Fruit fly (Drosophila melanogaster) whole organism, wandering third instar larva: ENCODE data around the gene CG33941.

ENCODE experiments used
- CG32264 ChIP-seq: fragments of 200-800 bp; sonication (Bioruptor generic); optimal IDR thresholded peaks from 2 replicates; lab custom pipeline; 2016; ENCODE audit warnings: missing biosample characterization, missing genetic modification characterization
- CG9705 ChIP-seq: fragments of 200-800 bp; sonication (Bioruptor generic); optimal IDR thresholded peaks from 2 replicates; lab custom pipeline; 2018; ENCODE audit warnings: missing biosample characterization, mild to moderate bottlenecking, missing genetic modification characterization
- Dfd ChIP-seq: fragments of >200 bp; optimal IDR thresholded peaks from 2 replicates; lab custom pipeline; 2017; ENCODE audit warnings: missing biosample characterization, missing genetic modification characterization
- Dif ChIP-seq: fragments of 200-275, 200-300 bp; sonication (Bioruptor generic); optimal IDR thresholded peaks from 2 replicates; lab custom pipeline; 2018; ENCODE audit warnings: missing biosample characterization, missing genetic modification characterization; ENCODE audit not compliant: partially characterized antibody
- GATAd ChIP-seq: sonication (Bioruptor generic); optimal IDR thresholded peaks from 2 replicates; lab custom pipeline; 2016; ENCODE audit warnings: missing biosample characterization, missing genetic modification characterization
- HLH106 ChIP-seq: fragments of 200-800 bp; optimal IDR thresholded peaks from 3 replicates; lab custom pipeline; 2019; ENCODE audit warnings: missing biosample characterization, mild to moderate bottlenecking, missing genetic modification characterization, moderate library complexity
- Hnf4 ChIP-seq: fragments of 200-800 bp; sonication (Bioruptor generic); optimal IDR thresholded peaks from 2 replicates; lab custom pipeline; 2016; ENCODE audit warnings: missing biosample characterization, mild to moderate bottlenecking, missing genetic modification characterization
- Hr78 ChIP-seq: fragments of >200 bp; optimal IDR thresholded peaks from 2 replicates; lab custom pipeline; 2017; ENCODE audit warnings: missing biosample characterization, missing genetic modification characterization
- Mio ChIP-seq: sonication (Bioruptor generic); optimal IDR thresholded peaks from 2 replicates; lab custom pipeline; 2016; ENCODE audit warnings: missing biosample characterization, missing genetic modification characterization
- Myc ChIP-seq: fragments of >200 bp; optimal IDR thresholded peaks from 2 replicates; lab custom pipeline; 2017
- N ChIP-seq: fragments of >200 bp; optimal IDR thresholded peaks from 2 replicates; lab custom pipeline; 2018; ENCODE audit warnings: missing biosample characterization, missing external identifiers, missing genetic modification characterization
- Rel ChIP-seq, 2 experiments: fragments of 200-800 bp; sonication (Bioruptor generic) in 1 of 2; optimal IDR thresholded peaks; 2 replicates in 1 of 2; 3 replicates in 1 of 2; lab custom pipeline; 2016 to 2019; ENCODE audit warnings: mild to moderate bottlenecking in 2 of 2, missing biosample characterization in 2 of 2, missing genetic modification characterization in 2 of 2, moderate library complexity in 1 of 2
- Sp1 ChIP-seq: fragments of 200-800 bp; sonication (Bioruptor generic); optimal IDR thresholded peaks from 3 replicates; lab custom pipeline; 2019; ENCODE audit warnings: missing biosample characterization, mild to moderate bottlenecking, missing genetic modification characterization, moderate library complexity
- Vsx2 ChIP-seq: fragments of 200-300, 225-300 bp; sonication (Bioruptor generic); optimal IDR thresholded peaks from 2 replicates; lab custom pipeline; 2018; ENCODE audit warnings: missing biosample characterization, missing genetic modification characterization; ENCODE audit not compliant: partially characterized antibody
- br ChIP-seq: fragments of 200-800 bp; sonication (Bioruptor generic); optimal IDR thresholded peaks from 2 replicates; lab custom pipeline; 2016; ENCODE audit warnings: missing biosample characterization, missing genetic modification characterization
- brk ChIP-seq: fragments of 200-800 bp; sonication (Bioruptor generic); optimal IDR thresholded peaks from 2 replicates; lab custom pipeline; 2016; ENCODE audit warnings: missing biosample characterization, mild to moderate bottlenecking, missing genetic modification characterization
- dl ChIP-seq, 2 experiments: fragments of 175-275, 200-275 bp in 1 of 2; fragments of 200-275 bp in 1 of 2; sonication (Bioruptor generic); optimal IDR thresholded peaks; lab custom pipeline; 2018; ENCODE audit warnings: mild to moderate bottlenecking in 2 of 2, missing biosample characterization in 2 of 2, missing genetic modification characterization in 2 of 2, moderate library complexity in 2 of 2; ENCODE audit not compliant: partially characterized antibody in 2 of 2, insufficient read depth in 1 of 2
- dmrt93B ChIP-seq: fragments of 200-800 bp; sonication (Bioruptor generic); optimal IDR thresholded peaks from 2 replicates; lab custom pipeline; 2018; ENCODE audit warnings: missing biosample characterization, mild to moderate bottlenecking, missing genetic modification characterization
- dsf ChIP-seq: sonication (Bioruptor generic); optimal IDR thresholded peaks from 2 replicates; lab custom pipeline; 2016; ENCODE audit warnings: missing biosample characterization, missing genetic modification characterization, borderline replicate concordance
- ey ChIP-seq: fragments of 200-800 bp; sonication (Bioruptor generic); optimal IDR thresholded peaks from 2 replicates; lab custom pipeline; 2016; ENCODE audit warnings: missing biosample characterization, missing genetic modification characterization
- fru ChIP-seq: fragments of 200-800 bp; sonication (Bioruptor generic); optimal IDR thresholded peaks from 3 replicates; lab custom pipeline; 2016; ENCODE audit warnings: missing biosample characterization, mild to moderate bottlenecking, missing genetic modification characterization
- h ChIP-seq: fragments of 200-800 bp; sonication (Bioruptor generic); optimal IDR thresholded peaks from 3 replicates; lab custom pipeline; 2016; ENCODE audit warnings: missing biosample characterization, mild to moderate bottlenecking, missing genetic modification characterization
- jim ChIP-seq: fragments of 175-275, 200-325 bp; sonication (Bioruptor generic); optimal IDR thresholded peaks from 2 replicates; lab custom pipeline; 2016; ENCODE audit warnings: missing biosample characterization, mild to moderate bottlenecking, missing genetic modification characterization
- lola ChIP-seq: fragments of >200 bp; optimal IDR thresholded peaks from 2 replicates; lab custom pipeline; 2017; ENCODE audit warnings: missing biosample characterization, missing genetic modification characterization
- pan ChIP-seq: fragments of >200 bp; optimal IDR thresholded peaks from 2 replicates; lab custom pipeline; 2017
- psq ChIP-seq: fragments of 200-800 bp; sonication (Bioruptor generic); optimal IDR thresholded peaks from 3 replicates; lab custom pipeline; 2017; ENCODE audit warnings: missing biosample characterization, mild to moderate bottlenecking, missing genetic modification characterization, moderate library complexity
- rgr ChIP-seq: fragments of 200-800 bp; sonication (Bioruptor generic); optimal IDR thresholded peaks from 3 replicates; lab custom pipeline; 2016; ENCODE audit warnings: missing biosample characterization, mild to moderate bottlenecking, missing genetic modification characterization
- sage ChIP-seq: fragments of 200-800 bp; sonication (Bioruptor generic); optimal IDR thresholded peaks from 2 replicates; lab custom pipeline; 2016; ENCODE audit warnings: missing biosample characterization, mild to moderate bottlenecking, missing genetic modification characterization
- sv ChIP-seq: fragments of 200-800 bp; sonication (Bioruptor generic); optimal IDR thresholded peaks from 3 replicates; lab custom pipeline; 2016; ENCODE audit warnings: missing biosample characterization, missing genetic modification characterization
- tai ChIP-seq: sonication (Bioruptor generic); optimal IDR thresholded peaks from 2 replicates; lab custom pipeline; 2016; ENCODE audit warnings: missing biosample characterization, missing genetic modification characterization
- usp ChIP-seq: fragments of >200 bp; optimal IDR thresholded peaks from 2 replicates; lab custom pipeline; 2017; ENCODE audit warnings: missing biosample characterization, missing genetic modification characterization
- woc ChIP-seq: sonication (Bioruptor generic); optimal IDR thresholded peaks from 2 replicates; lab custom pipeline; 2016; ENCODE audit warnings: missing biosample characterization, mild to moderate bottlenecking, missing genetic modification characterization

The CG33941 gene

DNA sequence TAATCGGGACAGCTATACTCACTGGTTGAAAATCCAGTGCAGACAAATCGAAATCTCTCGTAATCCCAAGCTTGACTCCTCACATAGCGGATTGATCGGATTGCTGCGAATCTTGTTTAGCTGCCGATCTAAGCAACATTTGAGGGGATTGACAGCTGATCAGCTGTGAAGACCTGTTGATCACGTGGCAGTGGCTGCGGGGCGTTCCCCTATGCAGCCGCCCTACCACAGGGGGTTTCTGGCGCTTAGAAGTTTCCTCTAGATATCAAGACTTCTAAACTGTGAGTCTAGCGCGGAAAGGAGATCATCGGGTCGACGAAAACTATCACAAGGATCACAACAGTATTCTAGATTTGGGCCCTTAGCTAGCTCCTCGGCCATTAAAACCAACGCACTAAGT is 8.7 kb upstream of the CG33941 start:
- TF ChIP-seq Dif, result no peak
- no peak for TF ChIP-seq lola (GFP tag; lab: Kevin White, UChicago)
- no peak for TF ChIP-seq CG9705
- TF ChIP-seq woc (GFP tag; lab: Kevin White, UChicago), result no peak
- no peak for TF ChIP-seq brk
- TF ChIP-seq HLH106, result no peak
- no peak for TF ChIP-seq Vsx2 (GFP tag; lab: Kevin White, UChicago)
- TF ChIP-seq dl (GFP tag; optimal IDR thresholded peaks at IDR 0.05; lab: Kevin White, UChicago; ENCODE audit: insufficient read depth in 1 of 2, partially characterized antibody in 2 of 2), result no peak
- no peak for TF ChIP-seq Mio (GFP tag; lab: Kevin White, UChicago)
- TF ChIP-seq sage (GFP tag; lab: Kevin White, UChicago), result no peak
- TF ChIP-seq dsf (GFP tag; lab: Kevin White, UChicago), result no peak
- no peak for TF ChIP-seq dmrt93B (GFP tag; lab: Kevin White, UChicago)
- TF ChIP-seq Dfd (GFP tag; lab: Kevin White, UChicago), result no peak
- TF ChIP-seq usp (GFP tag; lab: Kevin White, UChicago), result no peak
- TF ChIP-seq jim (GFP tag; lab: Kevin White, UChicago), result no peak
- no peak for TF ChIP-seq Myc
- no peak for TF ChIP-seq psq
- TF ChIP-seq h (GFP tag; lab: Kevin White, UChicago), result no peak

DNA sequence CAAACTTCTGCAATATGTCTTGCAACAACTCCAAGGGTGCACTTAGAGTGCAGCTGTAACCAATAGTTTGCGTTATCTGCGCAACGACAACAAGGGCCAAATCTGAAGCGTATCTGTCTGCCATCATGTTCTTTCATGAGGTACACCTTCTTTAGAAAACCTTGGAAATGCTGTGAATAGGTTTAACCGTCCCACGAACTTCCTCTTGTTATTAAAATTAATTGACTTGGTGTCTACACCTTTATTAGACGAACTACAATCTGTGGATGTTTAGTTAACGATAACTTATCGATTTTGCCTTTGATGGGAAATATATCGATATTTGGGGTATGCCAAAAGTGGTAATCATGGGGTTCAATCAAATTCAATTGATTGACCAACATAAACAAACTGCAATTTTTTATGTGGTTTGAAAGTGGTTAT is 743 bp upstream of the CG33941 start, which contains the start of gene Taf3:
TSS of gene Taf3 (minus strand) at position 286 of the 423 bp plus-strand sequence.
- no peak for TF ChIP-seq CG32264
- TF ChIP-seq CG9705, result no peak
- no peak for TF ChIP-seq dmrt93B (GFP tag; lab: Kevin White, UChicago)
- TF ChIP-seq psq, result no peak
- no peak for TF ChIP-seq ey (GFP tag; lab: Kevin White, UChicago)
- no peak for TF ChIP-seq tai (GFP tag; lab: Kevin White, UChicago)
- no peak for TF ChIP-seq h (GFP tag; lab: Kevin White, UChicago)
- TF ChIP-seq fru (GFP tag; lab: Kevin White, UChicago), result no peak
- no peak for TF ChIP-seq usp (GFP tag; lab: Kevin White, UChicago)
- TF ChIP-seq Dfd (GFP tag; lab: Kevin White, UChicago), result no peak
- TF ChIP-seq Vsx2 (GFP tag; lab: Kevin White, UChicago), result no peak
- TF ChIP-seq GATAd (GFP tag; lab: Kevin White, UChicago), result no peak
- TF ChIP-seq Hnf4 (GFP tag; lab: Kevin White, UChicago), result no peak
- TF ChIP-seq Myc, result no peak
- no peak for TF ChIP-seq brk
- no peak for TF ChIP-seq Hr78 (GFP tag; lab: Kevin White, UChicago)
- TF ChIP-seq pan (lab: Kevin White, UChicago), result no peak
- TF ChIP-seq Sp1 (GFP tag; lab: Kevin White, UChicago), result no peak
- TF ChIP-seq br (GFP tag; lab: Kevin White, UChicago), result no peak

DNA sequence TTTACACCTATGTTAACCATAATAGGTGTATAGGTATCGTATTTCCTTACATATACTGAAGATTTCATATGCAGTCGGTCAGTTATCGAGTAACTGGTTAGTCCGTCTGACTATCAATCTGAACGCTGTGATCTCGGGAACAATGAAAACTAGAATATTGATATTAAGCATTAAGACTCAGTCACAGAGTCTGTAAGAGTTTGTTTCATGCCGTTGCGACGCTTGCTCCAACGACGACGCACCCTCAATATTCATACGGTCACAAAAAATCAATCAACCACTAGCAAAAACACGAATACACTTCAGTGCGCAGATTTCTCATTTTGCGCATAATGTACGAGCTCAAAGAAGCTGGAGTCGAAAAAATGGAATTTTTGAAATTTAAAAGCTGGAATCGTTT is 734 bp downstream of the CG33941 start:
- no peak for TF ChIP-seq Dif
- TF ChIP-seq CG32264, result no peak
- no peak for TF ChIP-seq usp (GFP tag; lab: Kevin White, UChicago)
- TF ChIP-seq h (GFP tag; lab: Kevin White, UChicago), result no peak
- TF ChIP-seq brk, result no peak
- no peak for TF ChIP-seq HLH106
- no peak for TF ChIP-seq Vsx2 (GFP tag; lab: Kevin White, UChicago)
- no peak for TF ChIP-seq Sp1 (GFP tag; lab: Kevin White, UChicago)
- no peak for TF ChIP-seq sage (GFP tag; lab: Kevin White, UChicago)
- no peak for TF ChIP-seq N (GFP tag; lab: Kevin White, UChicago)

- TF ChIP-seq Rel (GFP tag; optimal IDR thresholded peaks at IDR 0.05; lab: Kevin White, UChicago) (no peak), Rel (tag; optimal IDR thresholded peaks at IDR 0.05; lab: Kevin White, UChicago) (no peak), CG9705 (no peak), sv (GFP tag; lab: Kevin White, UChicago) (no peak), usp (GFP tag; lab: Kevin White, UChicago) (no peak), woc (GFP tag; lab: Kevin White, UChicago) (no peak), brk (no peak), rgr (GFP tag; lab: Kevin White, UChicago) (no peak), N (GFP tag; lab: Kevin White, UChicago) (no peak)
- TF ChIP-seq, all 38 proteins: peak for 0
These were observed 1.4 kb downstream of the CG33941 start for dm6 chr4:468634-469238.
